Worm (Caenorhabditis elegans) whole organism, midembryonic: ENCODE measurements around the gene C05C10.7.

ENCODE experiments used
- T22C8.4 ChIP-seq: fragments of 200-800 bp; sonication (Bioruptor generic); IDR thresholded peaks from 2 replicates; pipeline ENCODE4 v1.3.6; 2022; ENCODE audit warnings: missing genetic modification characterization, missing compliant biosample characterization
- cog-1 ChIP-seq: sonication (generic microtip); optimal IDR thresholded peaks from 2 replicates; lab custom pipeline; 2016; ENCODE audit warnings: missing genetic modification characterization, missing compliant biosample characterization
- flt-1 ChIP-seq: fragments of 200-800 bp; sonication (Bioruptor generic); IDR thresholded peaks from 2 replicates; pipeline ENCODE4 v1.3.6; 2022; ENCODE audit warnings: missing genetic modification characterization, missing compliant biosample characterization
- med-1 ChIP-seq: sonication (generic microtip); optimal IDR thresholded peaks from 2 replicates; lab custom pipeline; 2017; ENCODE audit warnings: missing genetic modification characterization, mild to moderate bottlenecking, missing compliant biosample characterization, antibody characterized with exemption, missing genetic modification reagents; ENCODE audit not compliant: insufficient read depth
- tab-1 ChIP-seq: fragments of 200-800 bp; sonication (Bioruptor generic); IDR thresholded peaks from 2 replicates; pipeline ENCODE4 v1.3.6; 2022; ENCODE audit warnings: missing genetic modification characterization, missing compliant biosample characterization
- ztf-23 ChIP-seq: fragments of 200-800 bp; sonication (Bioruptor generic); IDR thresholded peaks from 2 replicates; pipeline ENCODE4 v1.3.6; 2022; ENCODE audit warnings: missing genetic modification reagents, missing genetic modification characterization, missing compliant biosample characterization

- no peak for TF ChIP-seq ztf-23
- TF ChIP-seq cog-1: no peak
- TF ChIP-seq tab-1 (GFP tag; lab: Robert Waterston, UW): no peak
- TF ChIP-seq T22C8.4 (GFP tag; lab: Robert Waterston, UW): no peak
- TF ChIP-seq flt-1 (GFP tag; lab: Robert Waterston, UW): no peak
- TF ChIP-seq med-1: no peak
These were observed 41.4 kb upstream of the C05C10.7 start, which contains the start of gene ZK892.6 for ce11 chrII:9980077-9980631.
